Worm (Caenorhabditis elegans): ENCODE measurements around the gene F54B3.4.

Gene F54B3.4

DNA sequence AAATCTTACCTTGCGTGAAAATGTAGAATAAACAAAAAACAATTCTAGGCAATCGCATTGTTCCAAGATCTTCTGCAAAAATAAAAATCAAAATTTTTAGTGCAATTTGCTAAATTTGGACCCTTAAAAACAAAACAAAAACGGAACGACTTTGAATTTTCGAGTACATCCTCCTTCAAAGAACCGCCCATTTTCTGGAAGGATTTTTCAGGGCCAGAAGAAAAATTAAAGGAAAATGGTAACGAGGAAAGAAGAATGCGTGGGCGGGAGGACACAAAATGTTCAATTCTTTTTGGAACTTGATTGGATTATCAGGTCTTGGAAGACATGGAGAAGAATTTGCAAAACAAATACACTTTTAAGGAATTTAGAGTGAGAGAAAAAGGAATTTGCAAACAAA is at the start of gene F54B3.4:
F54B3.4 (minus strand) TSS at position 101 of the 400 bp plus-strand sequence.
- TF ChIP-seq hnd-1 (tag; optimal IDR thresholded peaks at IDR 0.05) (no peak), ceh-36 (tag; optimal IDR thresholded peaks at IDR 0.05) (no peak), ceh-13 (GFP tag; optimal IDR thresholded peaks at IDR 0.05) (no peak), scrt-1 (GFP tag; IDR thresholded peaks at IDR 0.05) (no peak), hmbx-1 (tag; optimal IDR thresholded peaks at IDR 0.05) (no peak), aly-1 (tag; optimal IDR thresholded peaks at IDR 0.05) (no peak), B0310.2 (tag; optimal IDR thresholded peaks at IDR 0.05) (no peak), pes-1 (GFP tag; IDR thresholded peaks at IDR 0.05) (no peak), hmg-4 (GFP tag; optimal IDR thresholded peaks at IDR 0.05) (no peak), tbx-37 (GFP tag; conservative IDR thresholded peaks at IDR 0.05) (no peak)

ce11 chrII:10317007-10317406 is 46.0 kb upstream of the F54B3.4 start, which contains the start of gene M02G9.4:
M02G9.4 (plus strand) TSS chrII:10317307.
- TF ChIP-seq pes-1 (GFP tag; IDR thresholded peaks at IDR 0.05) (no peak), F13C5.2 (tag; optimal IDR thresholded peaks at IDR 0.05) (no peak), tbx-37 (GFP tag; conservative IDR thresholded peaks at IDR 0.05) (no peak), ama-1 (optimal IDR thresholded peaks at IDR 0.05) (no peak), hnd-1 (tag; optimal IDR thresholded peaks at IDR 0.05) (no peak), B0310.2 (tag; optimal IDR thresholded peaks at IDR 0.05) (no peak), tra-4 (tag; optimal IDR thresholded peaks at IDR 0.05) (no peak), tbx-11 (GFP tag; IDR thresholded peaks at IDR 0.05) (no peak), sea-1 (GFP tag; conservative IDR thresholded peaks at IDR 0.05) (no peak), flt-1 (GFP tag; IDR thresholded peaks at IDR 0.05) (no peak), ceh-36 (tag; optimal IDR thresholded peaks at IDR 0.05) (no peak), ceh-13 (GFP tag; optimal IDR thresholded peaks at IDR 0.05) (no peak), aly-1 (tag; optimal IDR thresholded peaks at IDR 0.05) (no peak)

DNA sequence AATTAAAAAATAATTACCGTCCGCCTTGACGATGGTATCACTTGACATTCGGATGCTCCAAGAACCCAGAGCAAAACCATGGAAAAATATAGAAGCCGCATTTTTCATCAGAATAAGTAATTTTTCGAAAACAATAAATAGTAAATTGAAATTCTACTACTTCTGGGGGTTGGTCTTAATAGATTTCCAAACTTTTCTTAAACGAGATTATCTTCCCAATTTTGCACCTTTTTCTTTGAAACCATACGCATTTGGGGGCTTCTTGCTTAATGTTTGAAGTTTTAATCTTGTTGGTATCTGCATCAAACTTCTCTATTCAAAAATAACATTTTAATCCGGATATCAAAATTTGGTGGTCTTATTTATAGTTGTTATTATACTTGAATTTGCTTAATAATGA is 45.1 kb upstream of the F54B3.4 start, which contains the start of gene gcy-5:
gcy-5 (minus strand) TSS at position 101 of the 400 bp plus-strand sequence.
- TF ChIP-seq flt-1 (GFP tag; IDR thresholded peaks at IDR 0.05) (no peak), tra-4 (tag; optimal IDR thresholded peaks at IDR 0.05) (no peak), tbx-37 (GFP tag; conservative IDR thresholded peaks at IDR 0.05) (no peak), B0310.2 (tag; optimal IDR thresholded peaks at IDR 0.05) (no peak), tbx-11 (GFP tag; IDR thresholded peaks at IDR 0.05) (no peak), F13C5.2 (tag; optimal IDR thresholded peaks at IDR 0.05) (no peak), hmbx-1 (tag; optimal IDR thresholded peaks at IDR 0.05) (no peak), hnd-1 (tag; optimal IDR thresholded peaks at IDR 0.05) (no peak), ets-7 (tag; optimal IDR thresholded peaks at IDR 0.05) (no peak), ceh-13 (GFP tag; optimal IDR thresholded peaks at IDR 0.05) (no peak), ama-1 (optimal IDR thresholded peaks at IDR 0.05) (no peak)

DNA sequence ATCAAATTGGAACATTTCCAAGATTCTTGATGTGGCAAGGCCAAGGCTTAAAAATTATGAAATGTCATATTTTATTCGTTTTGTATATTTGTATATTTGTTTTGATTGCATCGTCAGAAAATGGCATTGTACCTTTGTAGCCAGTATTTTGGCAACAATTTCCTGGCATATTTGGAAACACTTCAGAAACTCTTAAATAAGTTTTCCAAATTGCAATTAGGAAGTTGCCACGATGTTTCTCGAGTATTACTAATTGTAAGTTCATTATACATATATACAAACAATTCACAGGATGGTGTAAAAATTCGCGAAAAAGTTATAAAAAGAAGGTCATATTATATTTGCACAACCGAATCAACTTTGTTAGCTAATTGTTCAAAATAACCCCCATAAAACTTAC is 44.3 kb upstream of the F54B3.4 start, which contains the start of gene idpp-8:
idpp-8 (plus strand) TSS at position 301 of the 400 bp plus-strand sequence.
- TF ChIP-seq hmbx-1 (tag; optimal IDR thresholded peaks at IDR 0.05) (no peak), hmg-4 (GFP tag; optimal IDR thresholded peaks at IDR 0.05) (no peak), B0310.2 (tag; optimal IDR thresholded peaks at IDR 0.05) (no peak), tbx-11 (GFP tag; IDR thresholded peaks at IDR 0.05) (no peak), pes-1 (GFP tag; IDR thresholded peaks at IDR 0.05) (no peak), aly-1 (tag; optimal IDR thresholded peaks at IDR 0.05) (no peak), flt-1 (GFP tag; IDR thresholded peaks at IDR 0.05) (no peak), ceh-13 (GFP tag; optimal IDR thresholded peaks at IDR 0.05) (no peak), sea-1 (GFP tag; conservative IDR thresholded peaks at IDR 0.05) (no peak), F13C5.2 (tag; optimal IDR thresholded peaks at IDR 0.05) (no peak), ceh-36 (tag; optimal IDR thresholded peaks at IDR 0.05) (no peak), tra-4 (tag; optimal IDR thresholded peaks at IDR 0.05) (no peak)

ce11 chrII:10311973-10312372 is 41.0 kb upstream of the F54B3.4 start, which contains the start of gene srlf-34:
srlf-34 (plus strand) TSS chrII:10312293.
- TF ChIP-seq ceh-36 (tag; optimal IDR thresholded peaks at IDR 0.05) (no peak), tbx-11 (GFP tag; IDR thresholded peaks at IDR 0.05) (no peak), sea-1 (GFP tag; conservative IDR thresholded peaks at IDR 0.05) (no peak), tra-4 (tag; optimal IDR thresholded peaks at IDR 0.05) (no peak), B0310.2 (tag; optimal IDR thresholded peaks at IDR 0.05) (no peak), pes-1 (GFP tag; IDR thresholded peaks at IDR 0.05) (no peak), scrt-1 (GFP tag; IDR thresholded peaks at IDR 0.05) (no peak), aly-1 (tag; optimal IDR thresholded peaks at IDR 0.05) (no peak), hmbx-1 (tag; optimal IDR thresholded peaks at IDR 0.05) (no peak), hmg-4 (GFP tag; optimal IDR thresholded peaks at IDR 0.05) (no peak), ama-1 (optimal IDR thresholded peaks at IDR 0.05) (no peak), tbx-37 (GFP tag; conservative IDR thresholded peaks at IDR 0.05) (no peak), F13C5.2 (tag; optimal IDR thresholded peaks at IDR 0.05) (no peak), flt-1 (GFP tag; IDR thresholded peaks at IDR 0.05) (no peak)

DNA sequence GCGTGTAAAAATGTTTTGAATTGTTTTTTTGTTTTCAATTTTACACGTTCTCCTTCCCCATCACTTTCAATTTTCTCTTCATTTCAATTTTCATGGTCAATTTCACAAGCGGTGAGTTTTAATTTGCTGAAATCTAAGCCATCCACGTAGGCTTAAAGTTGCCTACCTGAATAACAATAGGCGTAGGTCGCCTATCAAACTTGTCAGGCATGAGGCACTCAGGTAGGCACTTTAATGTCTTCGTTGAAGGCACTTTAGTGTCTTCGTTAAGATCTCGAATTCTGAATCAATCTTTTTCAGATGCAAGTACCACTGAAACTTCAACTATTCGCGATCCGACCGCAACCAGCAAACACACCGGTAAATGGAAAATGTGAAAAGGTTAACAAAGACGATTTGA is 38.3 kb upstream of the F54B3.4 start, which contains the start of gene ZK970.8:
ZK970.8 (plus strand) TSS at position 301 of the 400 bp plus-strand sequence.
- no peak for TF ChIP-seq sea-1 (GFP tag; conservative IDR thresholded peaks at IDR 0.05)
- no peak for TF ChIP-seq F13C5.2 (tag; optimal IDR thresholded peaks at IDR 0.05)
- no peak for TF ChIP-seq ceh-13 (GFP tag; optimal IDR thresholded peaks at IDR 0.05)
- no peak for TF ChIP-seq ets-7 (tag; optimal IDR thresholded peaks at IDR 0.05)
- TF ChIP-seq hnd-1 (tag; optimal IDR thresholded peaks at IDR 0.05) = no peak
- TF ChIP-seq tbx-37 (GFP tag; conservative IDR thresholded peaks at IDR 0.05) = no peak
- TF ChIP-seq pes-1 (GFP tag; IDR thresholded peaks at IDR 0.05) = no peak
- TF ChIP-seq aly-1 (tag; optimal IDR thresholded peaks at IDR 0.05) = no peak
- TF ChIP-seq ama-1 (optimal IDR thresholded peaks at IDR 0.05) = no peak
- no peak for TF ChIP-seq hmbx-1 (tag; optimal IDR thresholded peaks at IDR 0.05)
- TF ChIP-seq hmg-4 (GFP tag; optimal IDR thresholded peaks at IDR 0.05) = no peak
- TF ChIP-seq tbx-11 (GFP tag; IDR thresholded peaks at IDR 0.05) = no peak
- TF ChIP-seq flt-1 (GFP tag; IDR thresholded peaks at IDR 0.05) = no peak
- TF ChIP-seq tra-4 (tag; optimal IDR thresholded peaks at IDR 0.05) = no peak
- no peak for TF ChIP-seq B0310.2 (tag; optimal IDR thresholded peaks at IDR 0.05)
- no peak for TF ChIP-seq ceh-36 (tag; optimal IDR thresholded peaks at IDR 0.05)

- no peak for TF ChIP-seq tbx-11 (GFP tag; IDR thresholded peaks at IDR 0.05)
- no peak for TF ChIP-seq tra-4 (tag; optimal IDR thresholded peaks at IDR 0.05)
- TF ChIP-seq B0310.2 (tag; optimal IDR thresholded peaks at IDR 0.05) = no peak
- no peak for TF ChIP-seq ets-7 (tag; optimal IDR thresholded peaks at IDR 0.05)
- no peak for TF ChIP-seq ama-1 (optimal IDR thresholded peaks at IDR 0.05)
- no peak for TF ChIP-seq tbx-37 (GFP tag; conservative IDR thresholded peaks at IDR 0.05)
- no peak for TF ChIP-seq ceh-36 (tag; optimal IDR thresholded peaks at IDR 0.05)
- TF ChIP-seq ceh-13 (GFP tag; optimal IDR thresholded peaks at IDR 0.05) = no peak
- TF ChIP-seq aly-1 (tag; optimal IDR thresholded peaks at IDR 0.05) = no peak
- no peak for TF ChIP-seq hmg-4 (GFP tag; optimal IDR thresholded peaks at IDR 0.05)
- no peak for TF ChIP-seq sea-1 (GFP tag; conservative IDR thresholded peaks at IDR 0.05)
- TF ChIP-seq flt-1 (GFP tag; IDR thresholded peaks at IDR 0.05) = no peak
- no peak for TF ChIP-seq hnd-1 (tag; optimal IDR thresholded peaks at IDR 0.05)
- TF ChIP-seq hmbx-1 (tag; optimal IDR thresholded peaks at IDR 0.05) = no peak
- TF ChIP-seq pes-1 (GFP tag; IDR thresholded peaks at IDR 0.05) = no peak
- TF ChIP-seq scrt-1 (GFP tag; IDR thresholded peaks at IDR 0.05) = no peak
- no peak for TF ChIP-seq F13C5.2 (tag; optimal IDR thresholded peaks at IDR 0.05)
These were observed 37.7 kb upstream of the F54B3.4 start, which contains the start of gene gcy-4 for ce11 chrII:10308726-10309125. gcy-4 (minus strand) TSS chrII:10308826.
